Fruit fly (Drosophila melanogaster): ENCODE measurements around the gene CG31676.
A peak's percentile ranks its signal among the peaks of the same experiment; 100 is the strongest.

- no peak for TF ChIP-seq chn (GFP tag; optimal IDR thresholded peaks at IDR 0.05)
- no peak for TF ChIP-seq CG14441 (GFP tag; IDR thresholded peaks at IDR 0.05)
- peak; percentile 9 for TF ChIP-seq HmgZ (tag; optimal IDR thresholded peaks at IDR 0.05)
- TF ChIP-seq CG14710 (tag; optimal IDR thresholded peaks at IDR 0.05): no peak
- TF ChIP-seq hth (optimal IDR thresholded peaks at IDR 0.05): no peak
- no peak for TF ChIP-seq sens (GFP tag)
- no peak for TF ChIP-seq dimm (GFP tag; IDR thresholded peaks at IDR 0.05)
- no peak for TF ChIP-seq Lim3 (GFP tag; IDR thresholded peaks at IDR 0.05)
- TF ChIP-seq H15 (GFP tag; IDR thresholded peaks at IDR 0.05): no peak
- TF ChIP-seq amos (GFP tag; IDR thresholded peaks at IDR 0.05; ENCODE audit: partially characterized antibody): no peak; the same call in 1 of the 2 replicates
Measured at dm6 chr2L:20868921-20869320, 28.4 kb downstream of the CG31676 start.

Measured in whole organism, embryonic.